Worm (Caenorhabditis elegans): ENCODE measurements around the gene Y102E9.5.

- TF ChIP-seq ztf-23 (GFP tag; IDR thresholded peaks at IDR 0.05) (no peak), T22C8.4 (GFP tag; IDR thresholded peaks at IDR 0.05) (no peak), flt-1 (GFP tag; IDR thresholded peaks at IDR 0.05) (no peak), med-1 (GFP tag; optimal IDR thresholded peaks at IDR 0.05; ENCODE audit: insufficient read depth) (no peak), tab-1 (GFP tag; IDR thresholded peaks at IDR 0.05) (no peak), klf-2 (GFP tag; conservative IDR thresholded peaks at IDR 0.05) (no peak), ztf-29 (GFP tag; IDR thresholded peaks at IDR 0.05) (no peak), ref-1 (GFP tag; conservative IDR thresholded peaks at IDR 0.05) (no peak), cog-1 (tag; optimal IDR thresholded peaks at IDR 0.05) (no peak)
Observed at ce11 chrIII:6713266-6713665, 16.8 kb downstream of the Y102E9.5 start, which contains the start of gene F37A4.4.

Data from whole organism, midembryonic.